Fruit fly (Drosophila melanogaster) whole organism: Measurements from ENCODE around the gene CG11601.

Source experiments
- CG8478 ChIP-seq: fragments of >200 bp; optimal IDR thresholded peaks from 2 replicates; lab custom pipeline; 2018; ENCODE audit warnings: inconsistent platforms
- Dll ChIP-seq: fragments of >200 bp; optimal IDR thresholded peaks from 2 replicates; lab custom pipeline; 2017
- EcR ChIP-seq, 2 experiments: fragments of >200 bp; optimal IDR thresholded peaks; 2 replicates each; lab custom pipeline; 2017; ENCODE audit warnings: missing biosample characterization in 2 of 2, missing genetic modification characterization in 2 of 2, missing genetic modification reagents in 2 of 2
- pan ChIP-seq: fragments of >200 bp; optimal IDR thresholded peaks from 2 replicates; lab custom pipeline; 2017
- psq ChIP-seq: fragments of >200 bp; optimal IDR thresholded peaks from 2 replicates; lab custom pipeline; 2017
- usp ChIP-seq: fragments of >200 bp; optimal IDR thresholded peaks from 2 replicates; lab custom pipeline; 2017; ENCODE audit warnings: missing biosample characterization, missing genetic modification characterization, mixed read lengths

DNA sequence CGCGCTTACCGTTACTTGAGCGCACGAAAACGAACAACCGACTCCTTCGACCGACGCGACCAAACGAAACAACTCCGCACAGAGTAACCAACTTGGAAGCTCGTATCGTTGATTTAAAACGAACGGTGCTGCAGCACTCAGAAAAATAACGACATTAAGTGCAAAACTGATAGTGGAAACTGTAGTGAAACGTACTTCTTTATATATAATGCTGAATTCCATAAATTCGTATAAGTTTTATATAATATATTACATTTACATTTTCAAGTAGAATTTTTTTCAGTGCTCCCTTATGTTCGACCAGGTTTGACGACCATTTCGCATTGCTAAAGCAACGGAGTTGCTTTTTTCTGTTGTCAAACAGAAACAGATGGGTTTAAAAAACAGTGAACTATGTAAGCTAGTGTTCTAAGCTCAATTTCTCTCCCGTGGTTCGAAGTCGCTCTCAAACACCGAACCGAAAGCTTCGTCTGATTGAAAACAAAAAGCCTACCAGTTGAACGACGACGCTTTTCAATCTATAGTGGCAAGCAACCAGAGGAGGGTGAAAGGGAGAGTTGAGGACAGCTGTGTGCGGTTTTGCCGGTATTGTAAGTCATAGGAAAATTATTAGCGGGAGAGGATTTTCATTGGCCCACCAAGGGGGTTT, 15.5 kb downstream of the CG11601 start, which contains the start of gene CG17075:
- TF ChIP-seq psq = no peak
- no peak for TF ChIP-seq usp (GFP tag; lab: Kevin White, UChicago)
- TF ChIP-seq EcR (GFP tag; optimal IDR thresholded peaks at IDR 0.05; lab: Kevin White, UChicago) = no peak
- TF ChIP-seq Dll (lab: Kevin White, UChicago) = no peak
- no peak for TF ChIP-seq pan (lab: Kevin White, UChicago)
- no peak for TF ChIP-seq CG8478 (lab: Kevin White, UChicago)
